Worm (Caenorhabditis elegans): ENCODE results near the gene F41H10.1.

F41H10.1 gene

ce11 chrIV:5344168-5344567 lies 38.5 kb upstream of the F41H10.1 start:
- TF ChIP-seq mdl-1 (tag; optimal IDR thresholded peaks at IDR 0.05) (no peak), lin-38 (GFP tag; IDR thresholded peaks at IDR 0.05) (peak; percentile 54), ceh-44 (GFP tag; IDR thresholded peaks at IDR 0.05) (peak; percentile 64; the same call in 1 of the 2 replicates), egl-27 (tag; optimal IDR thresholded peaks at IDR 0.05) (no peak), vab-7 (GFP tag; IDR thresholded peaks at IDR 0.05) (no peak), lin-15B (tag; optimal IDR thresholded peaks at IDR 0.05) (no peak), nhr-48 (tag; optimal IDR thresholded peaks at IDR 0.05) (no peak), daf-12 (tag; optimal IDR thresholded peaks at IDR 0.05) (no peak), tra-1 (GFP tag; IDR thresholded peaks at IDR 0.05) (no peak), dpl-1 (GFP tag; optimal IDR thresholded peaks at IDR 0.05) (no peak), aha-1 (tag) (peak; percentile 87), mep-1 (tag; optimal IDR thresholded peaks at IDR 0.05) (no peak), saeg-2 (GFP tag; IDR thresholded peaks at IDR 0.05) (no peak), zfp-3 (GFP tag; conservative IDR thresholded peaks at IDR 0.05) (no peak), T20F7.1 (GFP tag; optimal IDR thresholded peaks at IDR 0.05) (no peak), rbr-2 (tag; optimal IDR thresholded peaks at IDR 0.05) (no peak), snpc-1.2 (GFP tag; IDR thresholded peaks at IDR 0.05) (peak; percentile 95), F37D6.2 (tag; optimal IDR thresholded peaks at IDR 0.05) (no peak), mxl-3 (GFP tag; optimal IDR thresholded peaks at IDR 0.05) (no peak), hlh-11 (tag; optimal IDR thresholded peaks at IDR 0.05) (no peak), unc-62 (GFP tag; optimal IDR thresholded peaks at IDR 0.05 in 1 of 2) (peak in 1 of 2 experiments; percentile 53), unc-62 (tag; optimal IDR thresholded peaks at IDR 0.05) (no peak), nhr-41 (GFP tag; IDR thresholded peaks at IDR 0.05) (no peak), nhr-102 (tag; optimal IDR thresholded peaks at IDR 0.05) (peak; percentile 4), lin-1 (GFP tag; IDR thresholded peaks at IDR 0.05) (no peak), T26A8.4 (GFP tag; IDR thresholded peaks at IDR 0.05) (0 out of 2 replicates have a peak, but pooled peaks have one; percentile 29), arid-1 (GFP tag; conservative IDR thresholded peaks at IDR 0.05) (peak; percentile 53; the same call in 1 of the 2 replicates), madf-5 (GFP tag; IDR thresholded peaks at IDR 0.05) (no peak), Y5F2A.4 (GFP tag; optimal IDR thresholded peaks at IDR 0.05) (no peak), zip-11 (GFP tag; IDR thresholded peaks at IDR 0.05) (no peak), ceh-28 (tag; optimal IDR thresholded peaks at IDR 0.05) (no peak), nhr-76 (tag; optimal IDR thresholded peaks at IDR 0.05) (no peak), tag-97 (GFP tag; IDR thresholded peaks at IDR 0.05) (no peak), nhr-42 (GFP tag; IDR thresholded peaks at IDR 0.05) (no peak), F10B5.3 (tag; optimal IDR thresholded peaks at IDR 0.05) (no peak), fos-1 (tag; optimal IDR thresholded peaks at IDR 0.05) (no peak), madf-9 (GFP tag; conservative IDR thresholded peaks at IDR 0.05) (no peak), ceh-32 (tag; optimal IDR thresholded peaks at IDR 0.05; ENCODE audit: poor library complexity) (no peak), nhr-25 (tag; optimal IDR thresholded peaks at IDR 0.05; ENCODE audit: borderline replicate concordance, insufficient read depth) (no peak), zip-2 (tag; optimal IDR thresholded peaks at IDR 0.05) (no peak), fkh-10 (GFP tag; optimal IDR thresholded peaks at IDR 0.05) (no peak), Y75B8A.6 (GFP tag; IDR thresholded peaks at IDR 0.05) (0 out of 2 replicates have a peak, but pooled peaks have one; percentile 48), ZK337.2 (GFP tag; IDR thresholded peaks at IDR 0.05) (no peak), pha-4 (GFP tag; IDR thresholded peaks at IDR 0.05) (peak; percentile 56; the same call in 1 of the 2 replicates), pha-4 (tag; optimal IDR thresholded peaks at IDR 0.05) (no peak), nhr-6 (tag; optimal IDR thresholded peaks at IDR 0.05) (peak; percentile 5), hmg-1.1 (GFP tag; IDR thresholded peaks at IDR 0.05) (no peak), php-3 (GFP tag; IDR thresholded peaks at IDR 0.05) (no peak), pqm-1 (tag; optimal IDR thresholded peaks at IDR 0.05) (no peak), daf-8 (GFP tag; IDR thresholded peaks at IDR 0.05) (no peak), ceh-62 (tag; optimal IDR thresholded peaks at IDR 0.05) (no peak), dmd-6 (GFP tag; IDR thresholded peaks at IDR 0.05) (peak; percentile 57), nhr-11 (tag; optimal IDR thresholded peaks at IDR 0.05) (no peak)

Measured in whole organism, L4 larva.